Worm (Caenorhabditis elegans) whole organism, L1 larva: ENCODE results near the gene C52G5.2.
A peak's percentile ranks its signal among the peaks of the same experiment; 100 is the strongest.

Source experiments
- aly-2 ChIP-seq: fragments of 150-350 bp; optimal IDR thresholded peaks from 2 replicates; lab custom pipeline; 2014; ENCODE audit warnings: missing biosample characterization, missing genetic modification characterization
- ama-1 ChIP-seq: fragments of 150-350 bp; optimal IDR thresholded peaks from 2 replicates; lab custom pipeline; 2014
- egl-27 ChIP-seq, 2 experiments: fragments of 150-350 bp in 1 of 2; sonication (generic microtip); optimal IDR thresholded peaks; 3 replicates each; lab custom pipeline; 2017 to 2018; ENCODE audit warnings: missing biosample characterization in 2 of 2, missing genetic modification characterization in 2 of 2, missing genetic modification reagents in 2 of 2
- fkh-10 ChIP-seq: sonication (generic microtip); optimal IDR thresholded peaks from 2 replicates; lab custom pipeline; 2017; ENCODE audit warnings: missing biosample characterization, missing genetic modification reagents, missing genetic modification characterization
- lin-13 ChIP-seq: fragments of 150-350 bp; optimal IDR thresholded peaks from 2 replicates; lab custom pipeline; 2014; ENCODE audit warnings: missing biosample characterization, missing genetic modification reagents, missing genetic modification characterization
- lin-15B ChIP-seq: fragments of 150-350 bp; sonication (generic microtip); optimal IDR thresholded peaks from 3 replicates; lab custom pipeline; 2014; ENCODE audit warnings: missing biosample characterization, missing genetic modification characterization
- lin-39 ChIP-seq: fragments of 150-350 bp; optimal IDR thresholded peaks from 2 replicates; lab custom pipeline; 2014; ENCODE audit warnings: missing biosample characterization, missing genetic modification reagents, missing genetic modification characterization
- nhr-12 ChIP-seq: sonication (generic microtip); optimal IDR thresholded peaks from 2 replicates; lab custom pipeline; 2017; ENCODE audit warnings: missing biosample characterization, missing genetic modification characterization
- nhr-20 ChIP-seq: sonication (generic microtip); optimal IDR thresholded peaks from 2 replicates; lab custom pipeline; 2016; ENCODE audit warnings: mild to moderate bottlenecking, missing genetic modification characterization, missing compliant biosample characterization
- snpc-4 ChIP-seq: fragments of 150-350 bp; optimal IDR thresholded peaks from 2 replicates; lab custom pipeline; 2014; ENCODE audit warnings: missing biosample characterization, missing genetic modification characterization
- tbx-2 ChIP-seq: sonication (generic microtip); optimal IDR thresholded peaks from 2 replicates; lab custom pipeline; 2016; ENCODE audit warnings: missing genetic modification characterization, missing compliant biosample characterization
- unc-62 ChIP-seq: fragments of 150-350 bp; optimal IDR thresholded peaks from 2 replicates; lab custom pipeline; 2014; ENCODE audit warnings: missing biosample characterization, missing genetic modification reagents, missing genetic modification characterization

DNA sequence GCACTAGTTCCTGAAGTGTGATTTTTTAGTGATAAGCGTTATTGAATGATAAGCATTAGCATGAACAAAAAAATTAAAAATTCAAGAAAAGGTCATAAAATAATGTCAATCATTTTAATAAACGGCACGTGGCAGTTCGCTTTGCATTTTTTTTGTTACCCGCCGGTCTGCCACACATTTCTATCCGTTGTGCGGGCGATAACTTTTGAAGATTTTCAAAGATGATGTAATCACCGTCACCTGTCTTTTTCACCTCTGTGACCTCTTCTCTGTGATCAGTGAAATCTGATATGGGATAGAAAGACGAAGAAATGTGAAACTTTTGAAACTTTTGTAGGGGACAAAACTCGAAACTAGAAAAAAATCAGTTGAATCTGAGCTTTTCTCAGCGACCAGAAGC, 34.8 kb downstream of the C52G5.2 start:
- TF ChIP-seq ama-1 (lab: Kevin White, UChicago) (no peak), snpc-4 (no peak), fkh-10 (GFP tag; lab: Kevin White, UChicago) (no peak), nhr-12 (no peak), lin-13 (peak; percentile 19), nhr-20 (tag; lab: Kevin White, UChicago) (peak; percentile 74), lin-39 (no peak), egl-27 (tag; optimal IDR thresholded peaks at IDR 0.05; lab: Kevin White, UChicago) (no peak), tbx-2 (no peak), aly-2 (tag; lab: Kevin White, UChicago) (no peak), unc-62 (GFP tag; lab: Kevin White, UChicago) (no peak), lin-15B (tag; lab: Kevin White, UChicago) (no peak)
